Fruit fly (Drosophila melanogaster): ENCODE measurements around the gene Vha14-2.

Vha14-2 gene

DNA sequence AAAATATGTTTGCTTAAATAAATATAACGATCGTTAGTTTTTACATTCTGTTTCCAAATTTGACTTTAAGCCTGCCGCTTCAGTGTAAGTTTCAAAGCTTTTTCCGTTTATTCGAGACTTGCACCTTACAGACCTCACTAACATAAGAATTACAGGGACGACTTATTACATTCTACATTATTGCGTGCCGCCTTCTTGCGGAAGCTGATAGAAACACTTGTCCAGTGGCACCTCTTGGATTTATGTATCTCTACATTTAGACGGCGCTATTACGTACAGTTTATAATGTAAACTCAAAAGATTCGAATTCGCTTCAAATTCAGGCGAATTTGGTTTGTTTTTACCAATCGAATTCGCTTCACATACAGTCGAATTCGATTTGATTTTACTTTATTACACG lies 48.3 kb downstream of the Vha14-2 start:
- no peak for TF ChIP-seq CG11617 (GFP tag; optimal IDR thresholded peaks at IDR 0.05)
- no peak for TF ChIP-seq bab1 (GFP tag; optimal IDR thresholded peaks at IDR 0.05)
- no peak for TF ChIP-seq ovo (GFP tag; optimal IDR thresholded peaks at IDR 0.05)
- no peak for TF ChIP-seq pad (GFP tag; optimal IDR thresholded peaks at IDR 0.05)
- no peak for TF ChIP-seq Crg-1 (GFP tag; optimal IDR thresholded peaks at IDR 0.05)
- no peak for TF ChIP-seq kay (GFP tag; ENCODE audit: borderline replicate concordance)
- no peak for TF ChIP-seq CG7045 (GFP tag; optimal IDR thresholded peaks at IDR 0.05)
- no peak for TF ChIP-seq CG12768 (GFP tag; optimal IDR thresholded peaks at IDR 0.05)
- TF ChIP-seq cic (GFP tag; optimal IDR thresholded peaks at IDR 0.05), result no peak
- TF ChIP-seq cnc (optimal IDR thresholded peaks at IDR 0.05), result no peak
- TF ChIP-seq CG1620 (GFP tag; optimal IDR thresholded peaks at IDR 0.05), result no peak
- TF ChIP-seq Clk (GFP tag; optimal IDR thresholded peaks at IDR 0.05), result no peak

DNA sequence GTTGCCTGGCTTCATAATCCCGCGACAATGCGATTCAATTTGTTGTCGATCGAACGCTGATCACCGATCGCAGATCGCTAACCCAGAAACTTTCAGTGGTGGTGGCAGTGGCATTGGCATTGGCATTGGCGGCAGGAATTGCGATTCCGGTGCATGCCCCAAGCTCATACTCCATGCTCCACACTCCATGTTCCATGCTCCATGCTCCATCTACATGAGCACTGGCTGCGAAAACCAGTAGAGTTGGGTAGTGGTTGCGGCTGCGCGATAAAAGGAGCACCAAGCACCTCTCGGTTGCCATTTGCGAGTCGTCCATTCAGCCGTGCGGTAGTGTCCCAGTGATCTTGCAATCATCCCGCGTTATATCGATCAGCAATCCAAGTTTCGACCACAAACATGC lies 50.9 kb downstream of the Vha14-2 start, which contains the start of gene Osi1:
Osi1 (plus strand) TSS at position 301 of the 400 bp plus-strand sequence.
- TF ChIP-seq CG33017 (tag; optimal IDR thresholded peaks at IDR 0.05) (no peak), Clk (GFP tag; optimal IDR thresholded peaks at IDR 0.05) (no peak), CG11617 (GFP tag; optimal IDR thresholded peaks at IDR 0.05) (no peak), Hr96 (GFP tag; optimal IDR thresholded peaks at IDR 0.05) (no peak), bab1 (GFP tag; optimal IDR thresholded peaks at IDR 0.05) (no peak), cnc (optimal IDR thresholded peaks at IDR 0.05) (no peak), CG5204 (GFP tag; optimal IDR thresholded peaks at IDR 0.05) (no peak), CG7045 (GFP tag; optimal IDR thresholded peaks at IDR 0.05) (no peak), toe (GFP tag; optimal IDR thresholded peaks at IDR 0.05) (no peak), CG1620 (GFP tag; optimal IDR thresholded peaks at IDR 0.05) (no peak)
